Worm (Caenorhabditis elegans): ENCODE measurements around the gene pfd-1.

pfd-1 gene

ce11 chrIV:11100271-11100670, 49.6 kb upstream of the pfd-1 start, which contains the start of gene str-3:
Gene str-3 (minus strand): TSS chrIV:11100371.
- TF ChIP-seq ahr-1 (tag; optimal IDR thresholded peaks at IDR 0.05): no peak

ce11 chrIV:11101383-11101782, 48.5 kb upstream of the pfd-1 start, which contains the start of gene srlf-18:
Gene srlf-18 (minus strand): TSS chrIV:11101483.
- TF ChIP-seq pqm-1 (tag; optimal IDR thresholded peaks at IDR 0.05) (no peak), nfya-1 (tag; optimal IDR thresholded peaks at IDR 0.05) (no peak), hlh-15 (tag; optimal IDR thresholded peaks at IDR 0.05) (no peak), npax-4 (tag; optimal IDR thresholded peaks at IDR 0.05) (no peak), ceh-9 (tag; optimal IDR thresholded peaks at IDR 0.05) (no peak), zip-5 (tag; optimal IDR thresholded peaks at IDR 0.05) (no peak), nhr-232 (tag; optimal IDR thresholded peaks at IDR 0.05) (no peak)

DNA sequence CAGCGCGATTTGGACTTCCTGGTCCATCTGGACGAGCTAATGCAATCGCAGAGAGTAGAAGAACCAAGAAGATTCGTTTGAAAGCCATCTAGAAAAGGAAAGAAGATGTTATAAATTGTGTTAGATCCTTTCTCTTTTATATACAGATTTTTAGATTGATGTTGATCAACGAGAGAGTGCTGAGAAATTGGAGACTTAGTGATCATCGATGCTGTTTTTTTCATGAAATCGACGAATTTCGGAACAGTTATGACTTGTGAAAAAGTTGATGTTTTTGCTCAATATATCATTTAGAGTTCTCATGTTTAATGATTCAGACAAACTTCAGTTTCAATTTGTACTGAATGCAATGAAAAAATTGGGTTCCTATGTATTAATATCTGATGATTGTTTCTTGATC, 47.3 kb upstream of the pfd-1 start, which contains the start of gene srlf-17:
TSS of gene srlf-17 (minus strand) at position 101 of the 400 bp plus-strand sequence.
- no peak for TF ChIP-seq unc-86 (tag; optimal IDR thresholded peaks at IDR 0.05)
- no peak for TF ChIP-seq ceh-22 (tag; optimal IDR thresholded peaks at IDR 0.05)
- no peak for TF ChIP-seq pha-4 (tag; optimal IDR thresholded peaks at IDR 0.05)
- TF ChIP-seq unc-55 (GFP tag; optimal IDR thresholded peaks at IDR 0.05): no peak
- TF ChIP-seq mec-3 (tag; optimal IDR thresholded peaks at IDR 0.05; ENCODE audit: borderline replicate concordance): no peak
- no peak for TF ChIP-seq pag-3 (tag; optimal IDR thresholded peaks at IDR 0.05; ENCODE audit: borderline replicate concordance)

DNA sequence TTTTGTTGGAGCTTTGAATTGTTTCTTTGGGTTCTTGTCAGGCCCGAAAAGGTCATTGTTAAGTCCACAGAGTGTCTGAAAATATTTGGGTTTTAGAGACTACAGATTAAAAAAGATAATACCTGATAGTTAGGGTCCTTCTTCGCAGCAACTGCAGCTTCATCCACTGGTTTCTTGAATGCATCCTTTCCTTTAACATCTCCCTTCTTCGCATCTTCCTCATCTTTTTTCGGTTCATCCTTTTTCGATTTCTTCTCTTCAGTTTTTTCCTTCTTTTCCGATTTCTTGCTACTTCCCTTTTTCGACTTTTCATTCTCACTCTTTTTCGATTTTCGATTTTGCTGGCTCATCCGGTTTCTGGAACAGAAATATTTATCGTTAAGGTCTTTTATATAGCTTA, 46.4 kb upstream of the pfd-1 start:
- TF ChIP-seq nhr-11 (tag; optimal IDR thresholded peaks at IDR 0.05) (peak; percentile 79), elt-2 (tag; optimal IDR thresholded peaks at IDR 0.05) (no peak)

ce11 chrIV:11105724-11106123, 44.2 kb upstream of the pfd-1 start, which contains the start of gene srlf-24:
Gene srlf-24 (minus strand): TSS chrIV:11105824.
- TF ChIP-seq ceh-45 (GFP tag; IDR thresholded peaks at IDR 0.05): no peak

ce11 chrIV:11109771-11110170, 40.1 kb upstream of the pfd-1 start, which contains the start of gene pigk-1:
Gene pigk-1 (minus strand): TSS chrIV:11110018.
- no peak for TF ChIP-seq fax-1 (tag; optimal IDR thresholded peaks at IDR 0.05)
- no peak for TF ChIP-seq fkh-10 (GFP tag; optimal IDR thresholded peaks at IDR 0.05)
- no peak for TF ChIP-seq pat-9 (tag; optimal IDR thresholded peaks at IDR 0.05)
- TF ChIP-seq K09A11.1 (tag; optimal IDR thresholded peaks at IDR 0.05; ENCODE audit: insufficient read depth): no peak
- no peak for TF ChIP-seq sox-2 (GFP tag; IDR thresholded peaks at IDR 0.05)
- TF ChIP-seq ceh-24 (tag; optimal IDR thresholded peaks at IDR 0.05): no peak
- no peak for TF ChIP-seq elt-2 (tag; optimal IDR thresholded peaks at IDR 0.05)
- no peak for TF ChIP-seq pros-1 (tag; optimal IDR thresholded peaks at IDR 0.05)
- no peak for TF ChIP-seq ceh-9 (tag; optimal IDR thresholded peaks at IDR 0.05)
- no peak for TF ChIP-seq F13H6.1 (tag; optimal IDR thresholded peaks at IDR 0.05)
- TF ChIP-seq unc-86 (tag; optimal IDR thresholded peaks at IDR 0.05): no peak
- no peak for TF ChIP-seq lin-11 (tag; optimal IDR thresholded peaks at IDR 0.05)
- no peak for TF ChIP-seq ets-4 (tag; optimal IDR thresholded peaks at IDR 0.05)
- no peak for TF ChIP-seq C08G9.2 (tag; optimal IDR thresholded peaks at IDR 0.05)

ce11 chrIV:11110995-11111619, 38.8 kb upstream of the pfd-1 start, which contains the start of gene rps-5:
Gene rps-5 (minus strand): TSS chrIV:11111045.
- TF ChIP-seq unc-55 (GFP tag; optimal IDR thresholded peaks at IDR 0.05) (peak; percentile 12), nfya-1 (tag; optimal IDR thresholded peaks at IDR 0.05) (peak; percentile 62), eyg-1 (tag; optimal IDR thresholded peaks at IDR 0.05) (no peak), unc-42 (tag; optimal IDR thresholded peaks at IDR 0.05) (peak; percentile 72)

Measured in whole organism, late embryonic.